Worm (Caenorhabditis elegans) whole organism, L4 larva: ENCODE data around the gene ugt-52.

Experiments used
- F10B5.3 ChIP-seq: sonication (generic microtip); optimal IDR thresholded peaks from 2 replicates; lab custom pipeline; 2016; ENCODE audit warnings: mild to moderate bottlenecking, missing genetic modification characterization, missing compliant biosample characterization
- F26F4.8 ChIP-seq: fragments of 200-800 bp; sonication (Bioruptor generic); conservative IDR thresholded peaks from 2 replicates; pipeline ENCODE4 v1.3.6; 2022; ENCODE audit warnings: missing genetic modification characterization, missing compliant biosample characterization
- Y48G9A.11 ChIP-seq: fragments of 200-800 bp; sonication (Bioruptor generic); IDR thresholded peaks from 2 replicates; pipeline ENCODE4 v1.3.6; 2022; ENCODE audit warnings: missing genetic modification reagents, missing genetic modification characterization, missing compliant biosample characterization
- Y5F2A.4 ChIP-seq: fragments of 200-800 bp; sonication (Bioruptor generic); optimal IDR thresholded peaks from 2 replicates; lab custom pipeline; 2018; ENCODE audit warnings: mild to moderate bottlenecking, missing genetic modification characterization, missing compliant biosample characterization
- aha-1 ChIP-seq: fragments of 150-350 bp; peaks from one replicate; lab custom pipeline; 2014; ENCODE audit warnings: missing biosample characterization, missing genetic modification characterization
- arid-1 ChIP-seq: fragments of 200-800 bp; sonication (Bioruptor generic); conservative IDR thresholded peaks from 2 replicates; pipeline ENCODE4 v1.3.6; 2022; ENCODE audit warnings: missing genetic modification reagents, missing genetic modification characterization, missing compliant biosample characterization
- ceh-32 ChIP-seq: sonication (generic microtip); optimal IDR thresholded peaks from 2 replicates; lab custom pipeline; 2016; ENCODE audit warnings: mild to moderate bottlenecking, missing genetic modification characterization, missing compliant biosample characterization; ENCODE audit not compliant: poor library complexity
- ceh-44 ChIP-seq: fragments of 200-800 bp; sonication (Bioruptor generic); IDR thresholded peaks from 2 replicates; pipeline ENCODE4 v1.3.6; 2022; ENCODE audit warnings: missing genetic modification reagents, missing genetic modification characterization, missing compliant biosample characterization
- ctbp-1 ChIP-seq: fragments of 200-800 bp; sonication (Bioruptor generic); IDR thresholded peaks from 2 replicates; pipeline ENCODE4 v1.3.6; 2022; ENCODE audit warnings: missing genetic modification reagents, missing genetic modification characterization, missing compliant biosample characterization
- daf-19 ChIP-seq: fragments of 200-800 bp; sonication (Bioruptor generic); conservative IDR thresholded peaks from 2 replicates; pipeline ENCODE4 v1.3.6; 2022; ENCODE audit warnings: missing genetic modification characterization, missing compliant biosample characterization
- daf-8 ChIP-seq: fragments of 200-800 bp; sonication (Bioruptor generic); IDR thresholded peaks from 2 replicates; pipeline ENCODE4 v1.3.6; 2022; ENCODE audit warnings: missing genetic modification characterization, missing compliant biosample characterization
- dmd-9 ChIP-seq: fragments of 200-800 bp; sonication (Bioruptor generic); IDR thresholded peaks from 2 replicates; pipeline ENCODE4 v1.3.6; 2022; ENCODE audit warnings: missing genetic modification reagents, missing genetic modification characterization, missing compliant biosample characterization
- dpl-1 ChIP-seq: fragments of 150-350 bp; optimal IDR thresholded peaks from 2 replicates; lab custom pipeline; 2014; ENCODE audit warnings: missing biosample characterization, missing genetic modification reagents, missing genetic modification characterization
- egl-27 ChIP-seq: sonication (generic microtip); optimal IDR thresholded peaks from 3 replicates; lab custom pipeline; 2017; ENCODE audit warnings: missing biosample characterization, missing genetic modification reagents, missing genetic modification characterization
- gei-8 ChIP-seq: fragments of 200-800 bp; sonication (Bioruptor generic); optimal IDR thresholded peaks from 2 replicates; lab custom pipeline; 2018; ENCODE audit warnings: mild to moderate bottlenecking, missing genetic modification characterization, missing compliant biosample characterization
- hlh-11 ChIP-seq: fragments of 200-800 bp; sonication (Bioruptor generic); optimal IDR thresholded peaks from 2 replicates; lab custom pipeline; 2018; ENCODE audit warnings: mild to moderate bottlenecking, missing genetic modification characterization, missing compliant biosample characterization
- hlh-30 ChIP-seq: sonication (generic microtip); optimal IDR thresholded peaks from 2 replicates; lab custom pipeline; 2017; ENCODE audit warnings: antibody characterized with exemption, mild to moderate bottlenecking, missing genetic modification characterization, missing compliant biosample characterization; ENCODE audit not compliant: insufficient read depth
- hmg-1.1 ChIP-seq: fragments of 200-800 bp; sonication (Bioruptor generic); IDR thresholded peaks from 2 replicates; pipeline ENCODE4 v1.3.6; 2022; ENCODE audit warnings: missing genetic modification reagents, missing genetic modification characterization, missing compliant biosample characterization
- jun-1 ChIP-seq: fragments of 150-350 bp; optimal IDR thresholded peaks from 2 replicates; lab custom pipeline; 2014; ENCODE audit warnings: missing biosample characterization, missing genetic modification reagents, missing genetic modification characterization
- lin-29 ChIP-seq: fragments of 200-800 bp; sonication (Bioruptor generic); IDR thresholded peaks from 2 replicates; pipeline ENCODE4 v1.3.6; 2022; ENCODE audit warnings: missing genetic modification reagents, missing genetic modification characterization, missing compliant biosample characterization
- lin-39 ChIP-seq: fragments of 150-350 bp; optimal IDR thresholded peaks from 2 replicates; lab custom pipeline; 2014; ENCODE audit warnings: missing biosample characterization, missing genetic modification reagents, missing genetic modification characterization
- madf-9 ChIP-seq: fragments of 200-800 bp; sonication (Bioruptor generic); conservative IDR thresholded peaks from 2 replicates; pipeline ENCODE4 v1.3.6; 2022; ENCODE audit warnings: missing genetic modification reagents, missing genetic modification characterization, missing compliant biosample characterization
- mdt-29 ChIP-seq: fragments of 200-800 bp; sonication (Bioruptor generic); IDR thresholded peaks from 2 replicates; pipeline ENCODE4 v1.3.6; 2022; ENCODE audit warnings: missing genetic modification reagents, missing genetic modification characterization, missing compliant biosample characterization
- nhr-10 ChIP-seq: fragments of 150-350 bp; optimal IDR thresholded peaks from 2 replicates; lab custom pipeline; 2014; ENCODE audit warnings: missing biosample characterization, missing genetic modification characterization
- nhr-11 ChIP-seq: fragments of 150-350 bp; optimal IDR thresholded peaks from 2 replicates; lab custom pipeline; 2014; ENCODE audit warnings: missing biosample characterization, missing genetic modification characterization
- nhr-28 ChIP-seq: fragments of 150-350 bp; optimal IDR thresholded peaks from 2 replicates; lab custom pipeline; 2014; ENCODE audit warnings: missing biosample characterization, missing genetic modification characterization
- nhr-41 ChIP-seq: fragments of 200-800 bp; sonication (Bioruptor generic); IDR thresholded peaks from 2 replicates; pipeline ENCODE4 v1.3.6; 2022; ENCODE audit warnings: missing genetic modification reagents, missing genetic modification characterization, missing compliant biosample characterization
- saeg-2 ChIP-seq: fragments of 200-800 bp; sonication (Bioruptor generic); IDR thresholded peaks from 2 replicates; pipeline ENCODE4 v1.3.6; 2022; ENCODE audit warnings: missing genetic modification reagents, missing genetic modification characterization, missing compliant biosample characterization
- snpc-1.2 ChIP-seq: fragments of 200-800 bp; sonication (Bioruptor generic); IDR thresholded peaks from 2 replicates; pipeline ENCODE4 v1.3.6; 2022; ENCODE audit warnings: missing genetic modification reagents, missing genetic modification characterization, missing compliant biosample characterization
- tag-97 ChIP-seq: fragments of 200-800 bp; sonication (Bioruptor generic); IDR thresholded peaks from 2 replicates; pipeline ENCODE4 v1.3.6; 2022; ENCODE audit warnings: missing genetic modification characterization, missing compliant biosample characterization
- unc-62 ChIP-seq, 3 experiments: fragments of 150-350 bp in 1 of 3; sonication (generic microtip); optimal IDR thresholded peaks in 2 of 3; peaks in 1 of 3; 1 replicate in 1 of 3; 2 replicates in 2 of 3; lab custom pipeline; 2014 to 2017; ENCODE audit warnings: missing biosample characterization in 3 of 3, missing genetic modification characterization in 3 of 3, missing genetic modification reagents in 3 of 3, missing genotype in 1 of 3
- zfp-2 ChIP-seq: sonication (generic microtip); optimal IDR thresholded peaks from 2 replicates; lab custom pipeline; 2016; ENCODE audit warnings: mild to moderate bottlenecking, missing genetic modification characterization, missing compliant biosample characterization
- zip-11 ChIP-seq: fragments of 200-800 bp; sonication (Bioruptor generic); IDR thresholded peaks from 2 replicates; pipeline ENCODE4 v1.3.6; 2022; ENCODE audit warnings: missing genetic modification characterization, missing compliant biosample characterization

Gene ugt-52

ce11 chrIV:756421-756820, 22.2 kb upstream of the ugt-52 start, which contains the start of gene srt-23:
Gene srt-23 (plus strand): TSS chrIV:756721.
- TF ChIP-seq gei-8 (no peak), daf-8 (GFP tag; lab: Robert Waterston, UW) (no peak), daf-19 (GFP tag; lab: Robert Waterston, UW) (no peak), ceh-32 (tag; lab: Kevin White, UChicago) (no peak), nhr-41 (GFP tag; lab: Robert Waterston, UW) (no peak), F26F4.8 (GFP tag; lab: Robert Waterston, UW) (no peak), nhr-28 (tag; lab: Kevin White, UChicago) (no peak), F10B5.3 (tag; lab: Kevin White, UChicago) (no peak), mdt-29 (GFP tag; lab: Robert Waterston, UW) (no peak), Y48G9A.11 (GFP tag; lab: Robert Waterston, UW) (no peak), jun-1 (tag; lab: Kevin White, UChicago) (no peak), zfp-2 (tag; lab: Kevin White, UChicago) (no peak), ctbp-1 (GFP tag; lab: Robert Waterston, UW) (no peak), hlh-11 (no peak), snpc-1.2 (GFP tag; lab: Robert Waterston, UW) (no peak)
- TF ChIP-seq, all 104 proteins: peak for 0

- TF ChIP-seq unc-62 (GFP tag; optimal IDR thresholded peaks at IDR 0.05 in 1 of 2; lab: Kevin White, UChicago) (peak in 1 of 2 experiments; percentile 94), unc-62 (tag; optimal IDR thresholded peaks at IDR 0.05; lab: Kevin White, UChicago) (no peak), aha-1 (tag; lab: Kevin White, UChicago) (peak; percentile 38), Y5F2A.4 (no peak)
Observed at ce11 chrIV:756956-757355, 21.6 kb upstream of the ugt-52 start.

ce11 chrIV:757548-757947, 21.0 kb upstream of the ugt-52 start:
- TF ChIP-seq unc-62 (GFP tag; optimal IDR thresholded peaks at IDR 0.05 in 1 of 2; lab: Kevin White, UChicago) (peak in 1 of 2 experiments; percentile 47), unc-62 (tag; optimal IDR thresholded peaks at IDR 0.05; lab: Kevin White, UChicago) (no peak), aha-1 (tag; lab: Kevin White, UChicago) (peak; percentile 63), lin-29 (GFP tag; lab: Robert Waterston, UW) (no peak)

- TF ChIP-seq dmd-9 (no peak), nhr-11 (tag; lab: Kevin White, UChicago) (no peak), egl-27 (no peak), lin-39 (tag; lab: Kevin White, UChicago) (no peak), arid-1 (GFP tag; lab: Robert Waterston, UW) (no peak), nhr-10 (tag; lab: Kevin White, UChicago) (no peak), ceh-44 (GFP tag; lab: Robert Waterston, UW) (no peak), madf-9 (GFP tag; lab: Robert Waterston, UW) (no peak), hmg-1.1 (GFP tag; lab: Robert Waterston, UW) (0 out of 2 replicates have a peak, but pooled peaks have one; percentile 26), zip-11 (GFP tag; lab: Robert Waterston, UW) (no peak), saeg-2 (no peak), aha-1 (tag; lab: Kevin White, UChicago) (peak; percentile 63), dpl-1 (GFP tag; lab: Kevin White, UChicago) (no peak), tag-97 (GFP tag; lab: Robert Waterston, UW) (no peak), ctbp-1 (GFP tag; lab: Robert Waterston, UW) (no peak), Y5F2A.4 (no peak), hlh-30 (tag; lab: Kevin White, UChicago) (no peak)
Observed at ce11 chrIV:760267-760666, 18.3 kb upstream of the ugt-52 start, which contains the start of gene gst-40. Gene gst-40 (plus strand): TSS chrIV:760502.
